Fruit fly (Drosophila melanogaster) whole organism, embryonic: Measurements from ENCODE around the gene Cpr23B.

Experiments
- CG11695 ChIP-seq: fragments of 200-800 bp; sonication (Bioruptor generic); IDR thresholded peaks from 3 replicates; pipeline ENCODE4 v1.3.6; 2022; ENCODE audit warnings: missing biosample characterization, missing genetic modification characterization
- CG11723 ChIP-seq: fragments of 200-800 bp; sonication (Bioruptor generic); optimal IDR thresholded peaks from 2 replicates; lab custom pipeline; 2017; ENCODE audit warnings: missing biosample characterization, mild to moderate bottlenecking, missing genetic modification characterization
- CG12391 ChIP-seq: fragments of 200-800 bp; sonication (Bioruptor generic); optimal IDR thresholded peaks from 3 replicates; lab custom pipeline; 2018; ENCODE audit warnings: missing biosample characterization, mild to moderate bottlenecking, missing genetic modification characterization, moderate library complexity
- CG14014 ChIP-seq: fragments of 200-800 bp; sonication (Bioruptor generic); IDR thresholded peaks from 2 replicates; pipeline ENCODE4 v1.3.6; 2022; ENCODE audit warnings: missing biosample characterization, missing genetic modification characterization
- CG15601 ChIP-seq: fragments of 200-800 bp; sonication (Bioruptor generic); optimal IDR thresholded peaks from 3 replicates; lab custom pipeline; 2019; ENCODE audit warnings: missing biosample characterization, mild to moderate bottlenecking, missing genetic modification characterization, moderate library complexity
- CG16863 ChIP-seq: fragments of 200-800 bp; sonication (Bioruptor generic); optimal IDR thresholded peaks from 3 replicates; lab custom pipeline; 2016; ENCODE audit warnings: missing biosample characterization, missing genetic modification characterization
- CG17359 ChIP-seq: fragments of 200-800 bp; sonication (Bioruptor generic); optimal IDR thresholded peaks from 3 replicates; lab custom pipeline; 2018; ENCODE audit warnings: missing biosample characterization, mild to moderate bottlenecking, missing genetic modification characterization, moderate library complexity
- CG30403 ChIP-seq: fragments of 200-800 bp; sonication (Bioruptor generic); optimal IDR thresholded peaks from 3 replicates; lab custom pipeline; 2016; ENCODE audit warnings: missing biosample characterization, missing genetic modification characterization
- CG3065 ChIP-seq: fragments of 200-800 bp; sonication (Bioruptor generic); optimal IDR thresholded peaks from 2 replicates; lab custom pipeline; 2016; ENCODE audit warnings: missing biosample characterization, missing genetic modification characterization
- CG43689 ChIP-seq: fragments of 200-800 bp; sonication (Bioruptor generic); IDR thresholded peaks from 2 replicates; pipeline ENCODE4 v1.3.6; 2022; ENCODE audit warnings: missing biosample characterization, missing genetic modification characterization
- CG4404 ChIP-seq: fragments of 200-800 bp; sonication (Bioruptor generic); IDR thresholded peaks from 2 replicates; pipeline ENCODE4 v1.3.6; 2022; ENCODE audit warnings: missing biosample characterization, missing genetic modification characterization
- CG6175 ChIP-seq: fragments of 200-800 bp; sonication (Bioruptor generic); IDR thresholded peaks from 3 replicates; pipeline ENCODE4 v1.3.6; 2022; ENCODE audit warnings: missing biosample characterization, missing genetic modification characterization
- CG6683 ChIP-seq: fragments of 200-800 bp; sonication (Bioruptor generic); optimal IDR thresholded peaks from 2 replicates; lab custom pipeline; 2017; ENCODE audit warnings: missing biosample characterization, mild to moderate bottlenecking, missing genetic modification characterization, missing genetic modification reagents
- CG6813 ChIP-seq: fragments of 200-800 bp; sonication (Bioruptor generic); optimal IDR thresholded peaks from 2 replicates; lab custom pipeline; 2017; ENCODE audit warnings: missing biosample characterization, missing genetic modification characterization, mild to moderate bottlenecking, moderate library complexity, missing genetic modification reagents
- CG6854 ChIP-seq: fragments of 200-800 bp; sonication (Bioruptor generic); optimal IDR thresholded peaks from 3 replicates; lab custom pipeline; 2017; ENCODE audit warnings: missing biosample characterization, mild to moderate bottlenecking, missing genetic modification characterization
- CG8478 ChIP-seq: fragments of >200 bp; optimal IDR thresholded peaks from 2 replicates; lab custom pipeline; 2018
- CG8765 ChIP-seq: fragments of 200-800 bp; sonication (Bioruptor generic); IDR thresholded peaks from 2 replicates; pipeline ENCODE4 v1.3.6; 2022; ENCODE audit warnings: missing biosample characterization, missing genetic modification characterization
- CG9437 ChIP-seq: fragments of 200-800 bp; sonication (Bioruptor generic); optimal IDR thresholded peaks from 2 replicates; lab custom pipeline; 2018; ENCODE audit warnings: missing biosample characterization, mild to moderate bottlenecking, missing genetic modification characterization
- CG9797 ChIP-seq: fragments of 200-800 bp; sonication (Bioruptor generic); optimal IDR thresholded peaks from 3 replicates; lab custom pipeline; 2018; ENCODE audit warnings: missing biosample characterization, mild to moderate bottlenecking, missing genetic modification characterization
- Dbx ChIP-seq: fragments of 200-800 bp; sonication (Bioruptor generic); IDR thresholded peaks from 3 replicates; pipeline ENCODE4 v1.3.6; 2022; ENCODE audit warnings: missing biosample characterization, missing genetic modification characterization
- E2f1 ChIP-seq: fragments of 200-800 bp; sonication (Bioruptor generic); IDR thresholded peaks from 2 replicates; pipeline ENCODE4 v1.3.6; 2022; ENCODE audit warnings: missing biosample characterization, missing genetic modification characterization
- H15 ChIP-seq: fragments of 200-800 bp; sonication (Bioruptor generic); IDR thresholded peaks from 3 replicates; pipeline ENCODE4 v1.3.6; 2022; ENCODE audit warnings: missing biosample characterization, missing genetic modification characterization
- HHEX ChIP-seq: fragments of 200-800 bp; sonication (Bioruptor generic); optimal IDR thresholded peaks from 3 replicates; lab custom pipeline; 2017; ENCODE audit warnings: missing biosample characterization, mild to moderate bottlenecking, missing genetic modification characterization, missing genetic modification reagents
- HmgZ ChIP-seq: fragments of 200-800 bp; sonication (Bioruptor generic); optimal IDR thresholded peaks from 2 replicates; lab custom pipeline; 2018; ENCODE audit warnings: missing biosample characterization, mild to moderate bottlenecking, missing genetic modification characterization
- Max ChIP-seq: fragments of 200-800 bp; sonication (Bioruptor generic); optimal IDR thresholded peaks from 2 replicates; lab custom pipeline; 2016; ENCODE audit warnings: missing biosample characterization, mild to moderate bottlenecking, missing genetic modification characterization
- Med ChIP-seq: fragments of 200-800 bp; sonication (Bioruptor generic); peaks from one replicate; lab custom pipeline; 2016; ENCODE audit warnings: missing biosample characterization, missing genetic modification characterization, mild to moderate bottlenecking, inconsistent platforms, moderate library complexity
- Meics ChIP-seq: fragments of 200-800 bp; sonication (Bioruptor generic); optimal IDR thresholded peaks from 2 replicates; lab custom pipeline; 2017; ENCODE audit warnings: missing biosample characterization, mild to moderate bottlenecking, missing genetic modification characterization
- Mes4 ChIP-seq: fragments of 200-800 bp; sonication (Bioruptor generic); optimal IDR thresholded peaks from 2 replicates; lab custom pipeline; 2016; ENCODE audit warnings: missing biosample characterization, missing genetic modification characterization
- NC2β ChIP-seq: fragments of 200-800 bp; sonication (Bioruptor generic); optimal IDR thresholded peaks from 2 replicates; lab custom pipeline; 2016; ENCODE audit warnings: missing biosample characterization, missing genetic modification characterization
- Sry-β ChIP-seq: fragments of 200-800 bp; sonication (Bioruptor generic); optimal IDR thresholded peaks from 2 replicates; lab custom pipeline; 2018; ENCODE audit warnings: missing biosample characterization, mild to moderate bottlenecking, missing genetic modification characterization, moderate library complexity
- Taf1 ChIP-seq: fragments of 200-800 bp; sonication (Bioruptor generic); IDR thresholded peaks from 2 replicates; pipeline ENCODE4 v1.3.6; 2022; ENCODE audit warnings: missing biosample characterization, missing genetic modification characterization
- amos ChIP-seq: fragments of 200-800 bp; sonication (Bioruptor generic); IDR thresholded peaks from 2 replicates; pipeline ENCODE4 v1.3.6; 2022; ENCODE audit warnings: missing biosample characterization, missing genetic modification characterization; ENCODE audit not compliant: partially characterized antibody
- bigmax ChIP-seq: fragments of 200-800 bp; sonication (Bioruptor generic); optimal IDR thresholded peaks from 2 replicates; lab custom pipeline; 2018; ENCODE audit warnings: missing biosample characterization, mild to moderate bottlenecking, missing genetic modification characterization
- dmrt99B ChIP-seq: fragments of 200-800 bp; sonication (Bioruptor generic); optimal IDR thresholded peaks from 2 replicates; lab custom pipeline; 2018; ENCODE audit warnings: missing biosample characterization, mild to moderate bottlenecking, missing genetic modification characterization, moderate library complexity
- en ChIP-seq: fragments of 200-800 bp; sonication (Bioruptor generic); optimal IDR thresholded peaks from 2 replicates; lab custom pipeline; 2016; ENCODE audit warnings: missing biosample characterization, missing genetic modification characterization
- eve ChIP-seq, 2 experiments: fragments of >200 bp; optimal IDR thresholded peaks; 2 replicates each; lab custom pipeline; 2017; ENCODE audit warnings: missing biosample characterization in 2 of 2, missing genetic modification characterization in 2 of 2
- fd3F ChIP-seq: fragments of 200-800 bp; sonication (Bioruptor generic); optimal IDR thresholded peaks from 2 replicates; lab custom pipeline; 2018; ENCODE audit warnings: missing biosample characterization, mild to moderate bottlenecking, missing genetic modification characterization, moderate library complexity
- her ChIP-seq: fragments of 200-800 bp; sonication (Bioruptor generic); optimal IDR thresholded peaks from 2 replicates; lab custom pipeline; 2016; ENCODE audit warnings: missing biosample characterization, missing genetic modification characterization
- mld ChIP-seq: fragments of 200-800 bp; sonication (Bioruptor generic); IDR thresholded peaks from 3 replicates; pipeline ENCODE4 v1.3.6; 2022; ENCODE audit warnings: missing biosample characterization, missing genetic modification characterization; ENCODE audit not compliant: partially characterized antibody
- nom ChIP-seq: fragments of 200-800 bp; sonication (Bioruptor generic); optimal IDR thresholded peaks from 2 replicates; lab custom pipeline; 2017; ENCODE audit warnings: missing biosample characterization, missing genetic modification characterization, mild to moderate bottlenecking, moderate library complexity, missing genetic modification reagents
- odd ChIP-seq: fragments of 200-800 bp; sonication (Bioruptor generic); optimal IDR thresholded peaks from 2 replicates; lab custom pipeline; 2017; ENCODE audit warnings: missing biosample characterization, mild to moderate bottlenecking, missing genetic modification characterization
- scrt ChIP-seq: fragments of 200-800 bp; sonication (Bioruptor generic); optimal IDR thresholded peaks from 2 replicates; lab custom pipeline; 2018; ENCODE audit warnings: missing biosample characterization, mild to moderate bottlenecking, missing genetic modification characterization, moderate library complexity
- seq ChIP-seq: fragments of 200-800 bp; sonication (Bioruptor generic); IDR thresholded peaks from 2 replicates; pipeline ENCODE4 v1.3.6; 2022; ENCODE audit warnings: missing biosample characterization, missing genetic modification characterization
- sr ChIP-seq: fragments of 200-800 bp; sonication (Bioruptor generic); IDR thresholded peaks from 3 replicates; pipeline ENCODE4 v1.3.6; 2022; ENCODE audit warnings: missing biosample characterization, missing genetic modification characterization
- trem ChIP-seq: fragments of 200-800 bp; optimal IDR thresholded peaks from 3 replicates; lab custom pipeline; 2019; ENCODE audit warnings: missing biosample characterization, mild to moderate bottlenecking, missing genetic modification characterization, moderate library complexity
- trh ChIP-seq: fragments of 200-800 bp; sonication (Bioruptor generic); optimal IDR thresholded peaks from 2 replicates; lab custom pipeline; 2016; ENCODE audit warnings: missing biosample characterization, missing genetic modification characterization
- ttk ChIP-seq: fragments of 200-800 bp; sonication (Bioruptor generic); IDR thresholded peaks from 2 replicates; pipeline ENCODE4 v2.1.2; 2022; ENCODE audit warnings: missing biosample characterization, missing genetic modification characterization
- vfl ChIP-seq: fragments of 200-800 bp; sonication (Bioruptor generic); optimal IDR thresholded peaks from 2 replicates; lab custom pipeline; 2016; ENCODE audit warnings: missing biosample characterization, missing genetic modification characterization

Cpr23B gene

DNA sequence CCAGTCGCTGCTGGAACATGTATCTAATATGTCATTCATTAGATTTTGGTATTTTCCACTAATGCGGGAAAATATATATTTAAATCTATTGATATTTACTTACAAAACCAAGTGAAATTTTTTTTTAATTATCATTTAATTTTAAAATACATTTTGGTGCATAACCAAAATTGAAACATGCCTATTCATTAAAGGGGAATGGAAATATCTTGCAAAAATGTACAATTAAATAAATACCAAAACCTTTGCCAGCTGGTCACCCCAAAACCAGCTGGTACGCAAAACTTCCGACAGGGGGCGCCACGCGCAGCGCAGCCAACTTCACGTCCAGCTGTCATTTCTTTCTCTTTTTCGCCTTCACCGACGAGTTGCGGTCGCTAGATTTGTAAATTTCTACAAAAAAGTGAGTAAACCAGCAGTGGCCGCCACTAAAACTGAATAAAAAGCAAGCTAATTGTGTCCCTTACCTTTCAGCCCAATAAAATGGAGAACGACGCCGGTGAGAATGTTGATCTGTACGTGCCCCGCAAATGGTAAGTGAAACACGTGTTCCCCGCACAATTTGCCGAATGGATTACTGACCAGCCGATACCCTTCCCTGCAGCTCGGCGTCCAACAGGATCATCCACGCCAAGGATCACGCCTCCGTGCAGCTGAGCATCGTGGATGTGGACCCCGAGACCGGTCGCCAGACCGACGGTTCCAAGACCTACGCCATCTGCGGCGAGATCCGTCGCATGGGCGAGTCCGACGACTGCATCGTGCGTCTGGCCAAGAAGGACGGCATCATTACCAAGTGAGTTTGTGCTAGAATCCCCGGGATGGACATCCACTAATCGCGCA lies 17.8 kb downstream of the Cpr23B start, which contains the start of the genes CG3104 and RpS21 (continued):
- TF ChIP-seq CG30403 (GFP tag; lab: Kevin White, UChicago) (peak; percentile 85), Max (GFP tag; lab: Kevin White, UChicago) (peak; percentile 89), trh (GFP tag; lab: Kevin White, UChicago) (peak; percentile 65), CG8765 (GFP tag; lab: Robert Waterston, UW) (peak; percentile 78), CG17359 (tag; lab: Kevin White, UChicago) (peak; percentile 76), CG4404 (GFP tag; lab: Robert Waterston, UW) (peak; percentile 59; the same call in 1 of the 2 replicates), bigmax (peak; percentile 63), scrt (GFP tag; lab: Kevin White, UChicago) (peak; percentile 83), Meics (GFP tag; lab: Kevin White, UChicago) (peak; percentile 92), Taf1 (GFP tag; lab: Robert Waterston, UW) (peak; percentile 78), NC2β (GFP tag; lab: Kevin White, UChicago) (peak; percentile 93), fd3F (GFP tag; lab: Kevin White, UChicago) (peak; percentile 73), CG6813 (GFP tag; lab: Kevin White, UChicago) (peak; percentile 67), E2f1 (GFP tag; lab: Robert Waterston, UW) (peak; percentile 82), CG8478 (lab: Kevin White, UChicago) (no peak), CG11695 (GFP tag; lab: Robert Waterston, UW) (no peak), nom (GFP tag; lab: Kevin White, UChicago) (peak; percentile 83), CG9437 (GFP tag; lab: Kevin White, UChicago) (peak; percentile 58), her (GFP tag; lab: Kevin White, UChicago) (peak; percentile 80), CG43689 (GFP tag; lab: Robert Waterston, UW) (no peak; the same call in none of the 2 replicates), CG6175 (GFP tag; lab: Robert Waterston, UW) (peak; percentile 87), ttk (peak; percentile 85), H15 (GFP tag; lab: Robert Waterston, UW) (peak; percentile 81), CG14014 (GFP tag; lab: Robert Waterston, UW) (peak; percentile 86), seq (GFP tag; lab: Robert Waterston, UW) (no peak), CG9797 (GFP tag; lab: Kevin White, UChicago) (peak; percentile 95), en (GFP tag; lab: Kevin White, UChicago) (peak; percentile 29), sr (GFP tag; lab: Robert Waterston, UW) (peak; percentile 91), amos (GFP tag; lab: Robert Waterston, UW) (peak; percentile 17; the same call in 1 of the 2 replicates), CG16863 (GFP tag; lab: Kevin White, UChicago) (peak; percentile 83), HHEX (GFP tag; lab: Kevin White, UChicago) (peak; percentile 93), CG12391 (peak; percentile 79), Med (GFP tag; lab: Kevin White, UChicago) (peak; percentile 98), Mes4 (GFP tag; lab: Kevin White, UChicago) (peak; percentile 88), CG6854 (GFP tag; lab: Kevin White, UChicago) (peak; percentile 72), odd (peak; percentile 80), trem (tag; lab: Kevin White, UChicago) (peak; percentile 82), dmrt99B (peak; percentile 72), vfl (peak; percentile 12), CG3065 (peak; percentile 57), Dbx (GFP tag; lab: Robert Waterston, UW) (peak; percentile 95), CG15601 (tag; lab: Kevin White, UChicago) (peak; percentile 87), CG6683 (peak; percentile 61), mld (GFP tag; lab: Robert Waterston, UW) (no peak), Sry-β (peak; percentile 30), CG11723 (GFP tag; lab: Kevin White, UChicago) (peak; percentile 88), HmgZ (tag; lab: Kevin White, UChicago) (peak; percentile 82), eve (GFP tag; optimal IDR thresholded peaks at IDR 0.05; lab: Kevin White, UChicago) (peak in 1 of 2 experiments; percentile 77)
